Fruit fly (Drosophila melanogaster): ENCODE results near the gene Pcp.

Pcp gene

dm6 chr2L:7028990-7029389 is 7.5 kb downstream of the Pcp start:
- TF ChIP-seq Myc (optimal IDR thresholded peaks at IDR 0.05) (no peak), usp (GFP tag; optimal IDR thresholded peaks at IDR 0.05) (no peak), brk (GFP tag; optimal IDR thresholded peaks at IDR 0.05) (peak; percentile 10)

DNA sequence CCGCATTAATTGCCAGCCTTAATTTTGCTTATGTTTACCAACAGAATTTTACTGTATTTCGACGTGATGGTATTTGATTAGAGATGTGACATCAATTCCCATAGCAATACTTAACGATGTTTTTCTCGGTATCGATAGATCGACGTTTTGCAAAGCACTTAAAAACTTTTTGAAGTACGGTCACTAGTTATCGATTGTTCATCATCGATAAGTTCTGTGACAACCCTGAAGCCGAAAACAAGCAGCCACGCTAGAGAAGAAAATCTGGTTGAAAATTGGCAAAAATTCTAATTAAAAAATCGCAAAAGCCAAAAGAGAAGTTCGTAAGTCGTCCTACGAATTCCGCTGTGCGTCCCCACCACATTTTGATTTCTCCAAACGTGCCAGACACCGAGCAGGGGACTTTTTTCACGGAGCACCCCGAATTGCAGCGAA is 11.1 kb downstream of the Pcp start, which contains the start of the genes Rab30 and Caper:
Gene Rab30 (minus strand): TSS at position 90 of the 435 bp plus-strand sequence.
Gene Caper (plus strand): TSS at position 205 of the 435 bp plus-strand sequence.
- TF ChIP-seq N (GFP tag; optimal IDR thresholded peaks at IDR 0.05) = no peak
- no peak for TF ChIP-seq Mio (GFP tag; optimal IDR thresholded peaks at IDR 0.05)
- TF ChIP-seq ey (GFP tag; optimal IDR thresholded peaks at IDR 0.05) = peak; percentile 59
- no peak for TF ChIP-seq dmrt93B (GFP tag; optimal IDR thresholded peaks at IDR 0.05)
- TF ChIP-seq CrebA (GFP tag; optimal IDR thresholded peaks at IDR 0.05; ENCODE audit: borderline replicate concordance) = no peak
- no peak for TF ChIP-seq dl (GFP tag; optimal IDR thresholded peaks at IDR 0.05; ENCODE audit: insufficient read depth in 1 of 2, partially characterized antibody in 2 of 2)
- TF ChIP-seq sage (GFP tag; optimal IDR thresholded peaks at IDR 0.05) = no peak
- peak; percentile 51 for TF ChIP-seq HLH106 (tag; optimal IDR thresholded peaks at IDR 0.05)
- TF ChIP-seq foxo (GFP tag; optimal IDR thresholded peaks at IDR 0.05) = peak; percentile 2 to 61
- no peak for TF ChIP-seq lola (GFP tag; optimal IDR thresholded peaks at IDR 0.05)
- no peak for TF ChIP-seq Abd-B (GFP tag; optimal IDR thresholded peaks at IDR 0.05)
- TF ChIP-seq OdsH (GFP tag; optimal IDR thresholded peaks at IDR 0.05) = no peak
- TF ChIP-seq usp (GFP tag; optimal IDR thresholded peaks at IDR 0.05) = no peak
- peak; percentile 77 for TF ChIP-seq dsf (GFP tag; optimal IDR thresholded peaks at IDR 0.05; ENCODE audit: borderline replicate concordance)
- peak; percentile 55 for TF ChIP-seq br (GFP tag; optimal IDR thresholded peaks at IDR 0.05)
- no peak for TF ChIP-seq Dif (GFP tag; optimal IDR thresholded peaks at IDR 0.05; ENCODE audit: partially characterized antibody)
- peak; percentile 80 for TF ChIP-seq brk (GFP tag; optimal IDR thresholded peaks at IDR 0.05)
- no peak for TF ChIP-seq Rel (GFP tag; optimal IDR thresholded peaks at IDR 0.05)
- peak; percentile 56 for TF ChIP-seq Rel (tag; optimal IDR thresholded peaks at IDR 0.05)
- peak; percentile 45 for TF ChIP-seq fru (GFP tag; optimal IDR thresholded peaks at IDR 0.05)
- peak; percentile 23 for TF ChIP-seq psq (GFP tag; optimal IDR thresholded peaks at IDR 0.05)
- no peak for TF ChIP-seq Hr78 (GFP tag; optimal IDR thresholded peaks at IDR 0.05)
- peak; percentile 74 for TF ChIP-seq h (GFP tag; optimal IDR thresholded peaks at IDR 0.05)
- TF ChIP-seq Jra (GFP tag; optimal IDR thresholded peaks at IDR 0.05) = peak; percentile 83
- TF ChIP-seq GATAd (GFP tag; optimal IDR thresholded peaks at IDR 0.05) = peak; percentile 39
- no peak for TF ChIP-seq jim (GFP tag; optimal IDR thresholded peaks at IDR 0.05)
- no peak for TF ChIP-seq Vsx2 (GFP tag; optimal IDR thresholded peaks at IDR 0.05; ENCODE audit: partially characterized antibody)
- TF ChIP-seq Dfd (GFP tag; optimal IDR thresholded peaks at IDR 0.05) = no peak
- TF ChIP-seq tai (GFP tag; optimal IDR thresholded peaks at IDR 0.05) = peak; percentile 89
- peak; percentile 1 for TF ChIP-seq sv (GFP tag; optimal IDR thresholded peaks at IDR 0.05)
- no peak for TF ChIP-seq Myc (optimal IDR thresholded peaks at IDR 0.05)
- peak; percentile 90 for TF ChIP-seq Hnf4 (GFP tag; optimal IDR thresholded peaks at IDR 0.05)
- no peak for TF ChIP-seq CG32264 (GFP tag; optimal IDR thresholded peaks at IDR 0.05)
- no peak for TF ChIP-seq pan (optimal IDR thresholded peaks at IDR 0.05)
- TF ChIP-seq Hr83 (GFP tag; optimal IDR thresholded peaks at IDR 0.05; ENCODE audit: poor library complexity, severe bottlenecking) = peak; percentile 82
- TF ChIP-seq woc (GFP tag; optimal IDR thresholded peaks at IDR 0.05) = peak; percentile 13
- TF ChIP-seq Sp1 (GFP tag; optimal IDR thresholded peaks at IDR 0.05) = peak; percentile 46
- TF ChIP-seq rgr (GFP tag; optimal IDR thresholded peaks at IDR 0.05) = peak; percentile 70
- no peak for TF ChIP-seq CG9705 (GFP tag; optimal IDR thresholded peaks at IDR 0.05)

- TF ChIP-seq Myc (optimal IDR thresholded peaks at IDR 0.05) (no peak), Dfd (GFP tag; optimal IDR thresholded peaks at IDR 0.05) (peak; percentile 57), Abd-B (GFP tag; optimal IDR thresholded peaks at IDR 0.05) (no peak), sage (GFP tag; optimal IDR thresholded peaks at IDR 0.05) (no peak), CrebA (GFP tag; optimal IDR thresholded peaks at IDR 0.05; ENCODE audit: borderline replicate concordance) (no peak), woc (GFP tag; optimal IDR thresholded peaks at IDR 0.05) (no peak), foxo (GFP tag; optimal IDR thresholded peaks at IDR 0.05) (peak in 1 of 2 experiments; percentile 73), OdsH (GFP tag; optimal IDR thresholded peaks at IDR 0.05) (peak; percentile 44), sv (GFP tag; optimal IDR thresholded peaks at IDR 0.05) (no peak), Vsx2 (GFP tag; optimal IDR thresholded peaks at IDR 0.05; ENCODE audit: partially characterized antibody) (no peak), jim (GFP tag; optimal IDR thresholded peaks at IDR 0.05) (peak; percentile 79), brk (GFP tag; optimal IDR thresholded peaks at IDR 0.05) (no peak), br (GFP tag; optimal IDR thresholded peaks at IDR 0.05) (peak; percentile 20), dsf (GFP tag; optimal IDR thresholded peaks at IDR 0.05; ENCODE audit: borderline replicate concordance) (no peak), Sp1 (GFP tag; optimal IDR thresholded peaks at IDR 0.05) (peak; percentile 25), usp (GFP tag; optimal IDR thresholded peaks at IDR 0.05) (no peak), CG32264 (GFP tag; optimal IDR thresholded peaks at IDR 0.05) (peak; percentile 11), Mio (GFP tag; optimal IDR thresholded peaks at IDR 0.05) (no peak), rgr (GFP tag; optimal IDR thresholded peaks at IDR 0.05) (peak; percentile 76), Jra (GFP tag; optimal IDR thresholded peaks at IDR 0.05) (peak; percentile 33), lola (GFP tag; optimal IDR thresholded peaks at IDR 0.05) (no peak), psq (GFP tag; optimal IDR thresholded peaks at IDR 0.05) (peak; percentile 47), dl (GFP tag; optimal IDR thresholded peaks at IDR 0.05; ENCODE audit: insufficient read depth in 1 of 2, partially characterized antibody in 2 of 2) (no peak), tai (GFP tag; optimal IDR thresholded peaks at IDR 0.05) (no peak), Dif (GFP tag; optimal IDR thresholded peaks at IDR 0.05; ENCODE audit: partially characterized antibody) (no peak), GATAd (GFP tag; optimal IDR thresholded peaks at IDR 0.05) (no peak), h (GFP tag; optimal IDR thresholded peaks at IDR 0.05) (peak; percentile 69), HLH106 (tag; optimal IDR thresholded peaks at IDR 0.05) (no peak), dmrt93B (GFP tag; optimal IDR thresholded peaks at IDR 0.05) (no peak), Rel (GFP tag; optimal IDR thresholded peaks at IDR 0.05) (no peak), Rel (tag; optimal IDR thresholded peaks at IDR 0.05) (no peak), CG9705 (GFP tag; optimal IDR thresholded peaks at IDR 0.05) (no peak), fru (GFP tag; optimal IDR thresholded peaks at IDR 0.05) (peak; percentile 54), ey (GFP tag; optimal IDR thresholded peaks at IDR 0.05) (peak; percentile 34), N (GFP tag; optimal IDR thresholded peaks at IDR 0.05) (no peak), Hnf4 (GFP tag; optimal IDR thresholded peaks at IDR 0.05) (peak; percentile 50), pan (optimal IDR thresholded peaks at IDR 0.05) (no peak)
Observed at dm6 chr2L:7033100-7033675, 11.7 kb downstream of the Pcp start.
